Worm (Caenorhabditis elegans) whole organism, young adult: ENCODE data around the gene srg-23.

Experiments used
- F49E8.2 ChIP-seq: sonication (generic microtip); optimal IDR thresholded peaks from 3 replicates; lab custom pipeline; 2017; ENCODE audit warnings: missing genetic modification characterization, mild to moderate bottlenecking, missing compliant biosample characterization, antibody characterized with exemption, moderate library complexity; ENCODE audit not compliant: insufficient read depth
- K11D2.4 ChIP-seq: fragments of 200-800 bp; sonication (Bioruptor generic); IDR thresholded peaks from 2 replicates; pipeline ENCODE4 v1.3.6; 2022; ENCODE audit warnings: missing genetic modification reagents, missing genetic modification characterization, missing compliant biosample characterization
- fkh-3 ChIP-seq: sonication (generic microtip); optimal IDR thresholded peaks from 2 replicates; lab custom pipeline; 2016; ENCODE audit warnings: mild to moderate bottlenecking, missing genetic modification characterization, missing compliant biosample characterization
- lag-1 ChIP-seq: fragments of 200-800 bp; sonication (Bioruptor generic); IDR thresholded peaks from 2 replicates; pipeline ENCODE4 v1.3.6; 2022; ENCODE audit warnings: missing genetic modification reagents, missing genetic modification characterization, missing compliant biosample characterization
- unc-62 ChIP-seq: fragments of 150-350 bp; optimal IDR thresholded peaks from 2 replicates; lab custom pipeline; 2014; ENCODE audit warnings: missing biosample characterization, missing genetic modification reagents, missing genetic modification characterization

- TF ChIP-seq fkh-3 (tag; lab: Kevin White, UChicago) (no peak), K11D2.4 (GFP tag; lab: Robert Waterston, UW) (0 out of 2 replicates have a peak, but pooled peaks have one; percentile 33), unc-62 (GFP tag; lab: Kevin White, UChicago) (no peak), F49E8.2 (tag; lab: Kevin White, UChicago) (peak; percentile 18), lag-1 (GFP tag; lab: Robert Waterston, UW) (no peak)
Measured at ce11 chrII:3062222-3062621, 33.7 kb downstream of the srg-23 start.
